Worm (Caenorhabditis elegans) whole organism, L4 larva: Measurements from ENCODE around the gene dex-1.

Experiments
- ZK546.5 ChIP-seq, 2 experiments: sonication (generic microtip); optimal IDR thresholded peaks; 2 replicates each; lab custom pipeline; 2017; ENCODE audit warnings: missing biosample characterization in 2 of 2, missing genetic modification characterization in 2 of 2
- aly-2 ChIP-seq: sonication (generic microtip); optimal IDR thresholded peaks from 2 replicates; lab custom pipeline; 2018; ENCODE audit warnings: missing biosample characterization, missing genetic modification characterization
- ceh-28 ChIP-seq: fragments of 150-350 bp; optimal IDR thresholded peaks from 2 replicates; lab custom pipeline; 2014; ENCODE audit warnings: missing biosample characterization, missing genetic modification reagents, missing genetic modification characterization
- dpl-1 ChIP-seq: fragments of 150-350 bp; optimal IDR thresholded peaks from 2 replicates; lab custom pipeline; 2014; ENCODE audit warnings: missing biosample characterization, missing genetic modification reagents, missing genetic modification characterization
- dve-1 ChIP-seq: sonication (generic microtip); optimal IDR thresholded peaks from 2 replicates; lab custom pipeline; 2017; ENCODE audit warnings: antibody characterized with exemption, mild to moderate bottlenecking, missing genetic modification characterization, missing compliant biosample characterization; ENCODE audit not compliant: insufficient read depth
- fkh-10 ChIP-seq: fragments of 150-350 bp; optimal IDR thresholded peaks from 2 replicates; lab custom pipeline; 2014; ENCODE audit warnings: missing biosample characterization, missing genetic modification reagents, missing genetic modification characterization
- lin-39 ChIP-seq: fragments of 150-350 bp; optimal IDR thresholded peaks from 2 replicates; lab custom pipeline; 2014; ENCODE audit warnings: missing biosample characterization, missing genetic modification reagents, missing genetic modification characterization
- mep-1 ChIP-seq: fragments of 150-350 bp; sonication (generic microtip); optimal IDR thresholded peaks from 3 replicates; lab custom pipeline; 2014; ENCODE audit warnings: missing biosample characterization, missing genetic modification characterization
- nhr-10 ChIP-seq: fragments of 150-350 bp; optimal IDR thresholded peaks from 2 replicates; lab custom pipeline; 2014; ENCODE audit warnings: missing biosample characterization, missing genetic modification characterization
- nhr-76 ChIP-seq: fragments of 150-350 bp; optimal IDR thresholded peaks from 2 replicates; lab custom pipeline; 2014; ENCODE audit warnings: missing biosample characterization, missing genetic modification characterization

DNA sequence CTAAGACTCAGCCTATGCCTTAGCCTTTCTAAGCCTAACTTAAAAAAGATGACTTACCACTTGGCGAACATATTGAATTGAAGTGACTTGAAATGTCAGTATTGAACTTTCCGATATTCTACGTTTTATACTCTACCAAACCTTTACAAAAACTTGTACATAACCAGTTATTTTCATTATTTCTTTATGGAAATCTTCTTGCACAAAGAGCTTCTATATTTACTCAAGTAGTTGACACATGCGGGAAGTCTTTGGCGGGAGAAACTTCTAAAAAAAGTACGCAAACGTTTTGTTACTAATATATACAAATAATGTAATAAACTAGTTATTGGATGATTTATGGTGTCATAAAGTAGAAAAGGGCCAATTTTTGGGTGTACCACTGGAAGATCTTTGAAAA is 42.8 kb downstream of the dex-1 start, which contains the start of gene nspb-12:
- TF ChIP-seq nhr-76 (tag; lab: Kevin White, UChicago): no peak
- TF ChIP-seq dpl-1 (GFP tag; lab: Kevin White, UChicago): no peak
- TF ChIP-seq mep-1: no peak
- TF ChIP-seq ceh-28: no peak
- no peak for TF ChIP-seq fkh-10 (GFP tag; lab: Kevin White, UChicago)
- no peak for TF ChIP-seq lin-39 (tag; lab: Kevin White, UChicago)
- TF ChIP-seq aly-2 (tag; lab: Kevin White, UChicago): no peak
- TF ChIP-seq ZK546.5 (tag; optimal IDR thresholded peaks at IDR 0.05; lab: Kevin White, UChicago): no peak
- TF ChIP-seq dve-1: no peak
- TF ChIP-seq nhr-10 (tag; lab: Kevin White, UChicago): no peak
